Fruit fly (Drosophila melanogaster) whole organism, wandering third instar larva: ENCODE measurements around the gene sphe.

Experiments
- HLH106 ChIP-seq: fragments of 200-800 bp; optimal IDR thresholded peaks from 3 replicates; lab custom pipeline; 2019; ENCODE audit warnings: missing biosample characterization, mild to moderate bottlenecking, missing genetic modification characterization, moderate library complexity
- Myc ChIP-seq: fragments of >200 bp; optimal IDR thresholded peaks from 2 replicates; lab custom pipeline; 2017
- fru ChIP-seq: fragments of 200-800 bp; sonication (Bioruptor generic); optimal IDR thresholded peaks from 3 replicates; lab custom pipeline; 2016; ENCODE audit warnings: missing biosample characterization, mild to moderate bottlenecking, missing genetic modification characterization
- psq ChIP-seq: fragments of 200-800 bp; sonication (Bioruptor generic); optimal IDR thresholded peaks from 3 replicates; lab custom pipeline; 2017; ENCODE audit warnings: missing biosample characterization, mild to moderate bottlenecking, missing genetic modification characterization, moderate library complexity

- TF ChIP-seq Myc (no peak), HLH106 (tag; lab: Kevin White, UChicago) (no peak), fru (GFP tag; lab: Kevin White, UChicago) (no peak), psq (no peak)
These were observed 13.7 kb downstream of the sphe start for dm6 chrX:16688106-16688459.
